Fruit fly (Drosophila melanogaster) whole organism, embryonic: Measurements from ENCODE around the gene Pcyt1.

Source experiments
- Atf-2 ChIP-seq: fragments of 200-800 bp; sonication (Bioruptor generic); optimal IDR thresholded peaks from 2 replicates; lab custom pipeline; 2016; ENCODE audit warnings: missing biosample characterization, missing genetic modification characterization
- CG10462 ChIP-seq: fragments of 200-800 bp; sonication (Bioruptor generic); optimal IDR thresholded peaks from 2 replicates; lab custom pipeline; 2016; ENCODE audit warnings: missing biosample characterization, missing genetic modification characterization
- CG10979 ChIP-seq: fragments of 200-800 bp; sonication (Bioruptor generic); optimal IDR thresholded peaks from 2 replicates; lab custom pipeline; 2018; ENCODE audit warnings: missing biosample characterization, mild to moderate bottlenecking, missing genetic modification characterization, moderate library complexity
- CG11456 ChIP-seq: fragments of 200-800 bp; sonication (Bioruptor generic); IDR thresholded peaks from 3 replicates; pipeline ENCODE4 v1.3.6; 2022; ENCODE audit warnings: missing biosample characterization, missing genetic modification characterization
- CG12219 ChIP-seq: fragments of 200-800 bp; sonication (Bioruptor generic); optimal IDR thresholded peaks from 3 replicates; lab custom pipeline; 2018; ENCODE audit warnings: missing biosample characterization, mild to moderate bottlenecking, missing genetic modification characterization
- CG14050 ChIP-seq: fragments of 200-800 bp; sonication (Bioruptor generic); IDR thresholded peaks from 3 replicates; pipeline ENCODE4 v1.3.6; 2022; ENCODE audit warnings: missing biosample characterization, missing genetic modification characterization
- CG15269 ChIP-seq: fragments of 200-800 bp; sonication (Bioruptor generic); optimal IDR thresholded peaks from 2 replicates; lab custom pipeline; 2018; ENCODE audit warnings: missing biosample characterization, mild to moderate bottlenecking, missing genetic modification characterization, moderate library complexity
- CG1792 ChIP-seq: fragments of 200-800 bp; sonication (Bioruptor generic); optimal IDR thresholded peaks from 2 replicates; lab custom pipeline; 2016; ENCODE audit warnings: missing biosample characterization, missing genetic modification characterization
- CG2202 ChIP-seq: fragments of 200-800 bp; sonication (Bioruptor generic); optimal IDR thresholded peaks from 2 replicates; lab custom pipeline; 2018; ENCODE audit warnings: missing biosample characterization, mild to moderate bottlenecking, missing genetic modification characterization
- CG32532 ChIP-seq: fragments of 200-800 bp; sonication (Bioruptor generic); IDR thresholded peaks from 2 replicates; pipeline ENCODE4 v1.3.6; 2022; ENCODE audit warnings: missing biosample characterization, missing genetic modification characterization
- CG3995 ChIP-seq: fragments of 200-800 bp; sonication (Bioruptor generic); optimal IDR thresholded peaks from 3 replicates; lab custom pipeline; 2016; ENCODE audit warnings: missing biosample characterization, missing genetic modification characterization
- CG6254 ChIP-seq: fragments of 200-800 bp; sonication (Bioruptor generic); optimal IDR thresholded peaks from 3 replicates; lab custom pipeline; 2017; ENCODE audit warnings: mild to moderate bottlenecking, missing biosample characterization, missing genetic modification reagents, missing genetic modification characterization
- CG6683 ChIP-seq: fragments of 200-800 bp; sonication (Bioruptor generic); optimal IDR thresholded peaks from 2 replicates; lab custom pipeline; 2017; ENCODE audit warnings: missing biosample characterization, mild to moderate bottlenecking, missing genetic modification characterization, missing genetic modification reagents
- CG7786 ChIP-seq: fragments of 200-800 bp; sonication (Bioruptor generic); optimal IDR thresholded peaks from 2 replicates; lab custom pipeline; 2016; ENCODE audit warnings: missing biosample characterization, missing genetic modification characterization
- CG8089 ChIP-seq: fragments of 200-800 bp; sonication (Bioruptor generic); optimal IDR thresholded peaks from 3 replicates; lab custom pipeline; 2016; ENCODE audit warnings: missing biosample characterization, missing genetic modification characterization
- CG8765 ChIP-seq: fragments of 200-800 bp; sonication (Bioruptor generic); IDR thresholded peaks from 2 replicates; pipeline ENCODE4 v1.3.6; 2022; ENCODE audit warnings: missing biosample characterization, missing genetic modification characterization
- CG9817 ChIP-seq: fragments of 200-800 bp; sonication (Bioruptor generic); optimal IDR thresholded peaks from 2 replicates; lab custom pipeline; 2018; ENCODE audit warnings: missing biosample characterization, mild to moderate bottlenecking, missing genetic modification characterization, moderate library complexity
- CTCF ChIP-seq: fragments of 200-800 bp; sonication (Bioruptor generic); optimal IDR thresholded peaks from 2 replicates; lab custom pipeline; 2017; ENCODE audit warnings: missing biosample characterization, mild to moderate bottlenecking, missing genetic modification characterization, moderate library complexity
- Camta ChIP-seq: fragments of 200-800 bp; sonication (Bioruptor generic); optimal IDR thresholded peaks from 2 replicates; lab custom pipeline; 2016; ENCODE audit warnings: missing biosample characterization, missing genetic modification characterization
- CoRest ChIP-seq: fragments of 200-800 bp; sonication (Bioruptor generic); optimal IDR thresholded peaks from 3 replicates; lab custom pipeline; 2018; ENCODE audit warnings: missing biosample characterization, mild to moderate bottlenecking, missing genetic modification characterization, moderate library complexity
- D19A ChIP-seq: fragments of 200-800 bp; optimal IDR thresholded peaks from 3 replicates; lab custom pipeline; 2019; ENCODE audit warnings: missing biosample characterization, mild to moderate bottlenecking, missing genetic modification characterization, moderate library complexity
- Dp ChIP-seq: fragments of 200-800 bp; sonication (Bioruptor generic); optimal IDR thresholded peaks from 2 replicates; lab custom pipeline; 2018; ENCODE audit warnings: missing biosample characterization, mild to moderate bottlenecking, missing genetic modification characterization, moderate library complexity
- Ets97D ChIP-seq: fragments of 200-800 bp; sonication (Bioruptor generic); optimal IDR thresholded peaks from 3 replicates; lab custom pipeline; 2016; ENCODE audit warnings: missing biosample characterization, missing genetic modification characterization
- H15 ChIP-seq: fragments of 200-800 bp; sonication (Bioruptor generic); IDR thresholded peaks from 3 replicates; pipeline ENCODE4 v1.3.6; 2022; ENCODE audit warnings: missing biosample characterization, missing genetic modification characterization
- HmgD ChIP-seq: fragments of 200-800 bp; sonication (Bioruptor generic); optimal IDR thresholded peaks from 3 replicates; lab custom pipeline; 2016; ENCODE audit warnings: missing biosample characterization, missing genetic modification characterization
- Neu2 ChIP-seq: fragments of 200-800 bp; sonication (Bioruptor generic); optimal IDR thresholded peaks from 3 replicates; lab custom pipeline; 2016; ENCODE audit warnings: missing biosample characterization, missing genetic modification characterization, borderline replicate concordance
- Nf-YA ChIP-seq: fragments of 200-800 bp; sonication (Bioruptor generic); IDR thresholded peaks from 2 replicates; pipeline ENCODE4 v1.3.6; 2022; ENCODE audit warnings: missing biosample characterization, missing genetic modification characterization
- PHDP ChIP-seq: fragments of 200-800 bp; sonication (Bioruptor generic); optimal IDR thresholded peaks from 3 replicates; lab custom pipeline; 2018; ENCODE audit warnings: missing biosample characterization, mild to moderate bottlenecking, missing genetic modification characterization, moderate library complexity
- Side ChIP-seq: fragments of 200-800 bp; sonication (Bioruptor generic); optimal IDR thresholded peaks from 2 replicates; lab custom pipeline; 2016; ENCODE audit warnings: missing biosample characterization, missing genetic modification characterization
- Sry-δ ChIP-seq: fragments of 200-800 bp; sonication (Bioruptor generic); optimal IDR thresholded peaks from 2 replicates; lab custom pipeline; 2016; ENCODE audit warnings: missing biosample characterization, missing genetic modification characterization
- amos ChIP-seq: fragments of 200-800 bp; sonication (Bioruptor generic); IDR thresholded peaks from 2 replicates; pipeline ENCODE4 v1.3.6; 2022; ENCODE audit warnings: missing biosample characterization, missing genetic modification characterization; ENCODE audit not compliant: partially characterized antibody
- ci ChIP-seq: fragments of 200-800 bp; sonication (Bioruptor generic); IDR thresholded peaks from 3 replicates; pipeline ENCODE4 v1.3.6; 2022; ENCODE audit warnings: missing biosample characterization, missing genetic modification characterization
- da ChIP-seq: fragments of 200-800 bp; sonication (Bioruptor generic); optimal IDR thresholded peaks from 2 replicates; lab custom pipeline; 2016; ENCODE audit warnings: missing biosample characterization, missing genetic modification characterization
- danr ChIP-seq: fragments of 200-800 bp; sonication (Bioruptor generic); IDR thresholded peaks from 2 replicates; pipeline ENCODE4 v1.3.6; 2022; ENCODE audit warnings: missing biosample characterization, missing genetic modification characterization
- dimm ChIP-seq: fragments of 200-800 bp; sonication (Bioruptor generic); IDR thresholded peaks from 2 replicates; pipeline ENCODE4 v1.3.6; 2022; ENCODE audit warnings: missing biosample characterization, missing genetic modification characterization
- fd102C ChIP-seq: fragments of 200-800 bp; sonication (Bioruptor generic); optimal IDR thresholded peaks from 2 replicates; lab custom pipeline; 2018; ENCODE audit warnings: missing biosample characterization, mild to moderate bottlenecking, missing genetic modification characterization, moderate library complexity
- fd96Cb ChIP-seq: fragments of 200-800 bp; sonication (Bioruptor generic); optimal IDR thresholded peaks from 2 replicates; lab custom pipeline; 2018; ENCODE audit warnings: missing biosample characterization, mild to moderate bottlenecking, missing genetic modification characterization, moderate library complexity
- grau ChIP-seq: fragments of 200-800 bp; optimal IDR thresholded peaks from 3 replicates; lab custom pipeline; 2019; ENCODE audit warnings: missing biosample characterization, mild to moderate bottlenecking, missing genetic modification characterization, moderate library complexity
- jing ChIP-seq: fragments of 200-800 bp; sonication (Bioruptor generic); optimal IDR thresholded peaks from 2 replicates; lab custom pipeline; 2018; ENCODE audit warnings: missing biosample characterization, mild to moderate bottlenecking, missing genetic modification characterization
- lab ChIP-seq: fragments of 200-800 bp; sonication (Bioruptor generic); optimal IDR thresholded peaks from 3 replicates; lab custom pipeline; 2017; ENCODE audit warnings: missing biosample characterization, missing genetic modification characterization, mild to moderate bottlenecking, moderate library complexity, missing genetic modification reagents
- lola ChIP-seq, 3 experiments: fragments of >200 bp in 2 of 3; fragments of 200-800 bp in 1 of 3; sonication (Bioruptor generic) in 1 of 3; optimal IDR thresholded peaks; 2 replicates each; lab custom pipeline; 2017 to 2019; ENCODE audit warnings: missing biosample characterization in 3 of 3, missing genetic modification characterization in 3 of 3, mild to moderate bottlenecking in 1 of 3, moderate library complexity in 1 of 3
- mam ChIP-seq: fragments of 200-800 bp; sonication (Bioruptor generic); optimal IDR thresholded peaks from 3 replicates; lab custom pipeline; 2016; ENCODE audit warnings: missing biosample characterization, missing genetic modification characterization
- nerfin-1 ChIP-seq: fragments of 200-800 bp; sonication (Bioruptor generic); optimal IDR thresholded peaks from 3 replicates; lab custom pipeline; 2019; ENCODE audit warnings: missing biosample characterization, mild to moderate bottlenecking, missing genetic modification characterization, moderate library complexity
- pfk ChIP-seq: fragments of 200-800 bp; sonication (Bioruptor generic); optimal IDR thresholded peaks from 2 replicates; lab custom pipeline; 2018; ENCODE audit warnings: missing biosample characterization, mild to moderate bottlenecking, missing genetic modification characterization, moderate library complexity
- sens ChIP-seq: fragments of 200-800 bp; sonication (Bioruptor generic); peaks from one replicate; lab custom pipeline; 2016; ENCODE audit warnings: missing biosample characterization, missing genetic modification characterization
- sens-2 ChIP-seq: fragments of 200-800 bp; sonication (Bioruptor generic); IDR thresholded peaks from 2 replicates; pipeline ENCODE4 v1.3.6; 2022; ENCODE audit warnings: missing biosample characterization, missing genetic modification characterization
- slou ChIP-seq: fragments of 200-800 bp; sonication (Bioruptor generic); optimal IDR thresholded peaks from 3 replicates; lab custom pipeline; 2016; ENCODE audit warnings: missing biosample characterization, missing genetic modification characterization
- so ChIP-seq: fragments of 200-800 bp; sonication (Bioruptor generic); IDR thresholded peaks from 3 replicates; pipeline ENCODE4 v1.3.6; 2022; ENCODE audit warnings: missing biosample characterization, missing genetic modification characterization
- sr ChIP-seq: fragments of 200-800 bp; sonication (Bioruptor generic); IDR thresholded peaks from 3 replicates; pipeline ENCODE4 v1.3.6; 2022; ENCODE audit warnings: missing biosample characterization, missing genetic modification characterization
- stc ChIP-seq: fragments of 200-800 bp; sonication (Bioruptor generic); IDR thresholded peaks from 2 replicates; pipeline ENCODE4 v1.3.6; 2022; ENCODE audit warnings: missing biosample characterization, missing genetic modification characterization
- tna ChIP-seq: fragments of 200-800 bp; sonication (Bioruptor generic); IDR thresholded peaks from 2 replicates; pipeline ENCODE4 v1.3.6; 2022; ENCODE audit warnings: missing biosample characterization, missing genetic modification characterization; ENCODE audit not compliant: partially characterized antibody
- zen ChIP-seq: fragments of 200-800 bp; sonication (Bioruptor generic); optimal IDR thresholded peaks from 3 replicates; lab custom pipeline; 2018; ENCODE audit warnings: missing biosample characterization, mild to moderate bottlenecking, missing genetic modification characterization, moderate library complexity

Pcyt1 gene

DNA sequence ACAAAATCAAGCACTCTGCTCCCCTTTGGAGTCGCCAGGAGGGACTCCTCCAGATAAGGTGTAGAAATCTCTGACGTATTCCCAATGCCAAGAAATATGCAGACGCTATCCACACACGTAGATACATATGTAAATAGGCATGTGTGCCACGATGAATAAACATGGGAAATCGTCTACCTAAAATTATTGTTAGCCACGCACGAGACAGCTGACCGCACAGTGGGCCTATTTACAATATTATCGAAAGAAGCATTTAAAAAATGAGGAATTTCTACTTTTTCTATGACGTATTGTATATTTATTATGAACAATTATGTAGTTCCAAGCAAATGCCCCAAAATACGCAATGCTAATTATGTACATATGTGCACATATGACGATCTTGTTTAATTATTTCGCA is 3.3 kb downstream of the Pcyt1 start (continued):
- TF ChIP-seq Sry-δ (GFP tag; lab: Kevin White, UChicago) (no peak), ci (GFP tag; lab: Robert Waterston, UW) (peak; percentile 47; the same call in 2 of the 3 replicates), CG12219 (GFP tag; lab: Kevin White, UChicago) (no peak), PHDP (tag; lab: Kevin White, UChicago) (peak; percentile 29), CG2202 (no peak), Neu2 (no peak), fd96Cb (tag; lab: Kevin White, UChicago) (no peak), Camta (GFP tag; lab: Kevin White, UChicago) (no peak), Dp (GFP tag; lab: Kevin White, UChicago) (no peak), nerfin-1 (no peak), mam (GFP tag; lab: Kevin White, UChicago) (no peak), CG32532 (GFP tag; lab: Robert Waterston, UW) (peak; percentile 50; the same call in 1 of the 2 replicates), CG8765 (GFP tag; lab: Robert Waterston, UW) (no peak), sr (GFP tag; lab: Robert Waterston, UW) (0 out of 3 replicates have a peak, but pooled peaks have one; percentile 11), CG15269 (tag; lab: Kevin White, UChicago) (peak; percentile 42), CG9817 (tag; lab: Kevin White, UChicago) (peak; percentile 2), HmgD (GFP tag; lab: Kevin White, UChicago) (no peak), amos (no peak), so (GFP tag; lab: Robert Waterston, UW) (no peak), CG3995 (GFP tag; lab: Kevin White, UChicago) (no peak), Atf-2 (GFP tag; lab: Kevin White, UChicago) (no peak), CG14050 (GFP tag; lab: Robert Waterston, UW) (no peak), sens-2 (GFP tag; lab: Robert Waterston, UW) (no peak; the same call in 1 of the 2 replicates), grau (tag; lab: Kevin White, UChicago) (no peak), stc (GFP tag; lab: Robert Waterston, UW) (peak; percentile 30; the same call in 1 of the 2 replicates), CG7786 (GFP tag; lab: Kevin White, UChicago) (no peak), Side (GFP tag; lab: Kevin White, UChicago) (no peak), danr (GFP tag; lab: Robert Waterston, UW) (no peak; the same call in 1 of the 2 replicates), CoRest (tag; lab: Kevin White, UChicago) (peak; percentile 25), da (GFP tag; lab: Kevin White, UChicago) (no peak), Nf-YA (GFP tag; lab: Robert Waterston, UW) (0 out of 2 replicates have a peak, but pooled peaks have one; percentile 58), CG10979 (tag; lab: Kevin White, UChicago) (peak; percentile 2), CG8089 (no peak), CG6683 (GFP tag; lab: Kevin White, UChicago) (no peak), pfk (GFP tag; lab: Kevin White, UChicago) (peak; percentile 47), fd102C (GFP tag; lab: Kevin White, UChicago) (peak; percentile 72), jing (no peak), CG10462 (GFP tag; lab: Kevin White, UChicago) (no peak), CG11456 (GFP tag; lab: Robert Waterston, UW) (peak; percentile 49; the same call in 1 of the 3 replicates), zen (tag; lab: Kevin White, UChicago) (no peak), lab (GFP tag; lab: Kevin White, UChicago) (peak; percentile 1), D19A (tag; lab: Kevin White, UChicago) (no peak), lola (GFP tag; optimal IDR thresholded peaks at IDR 0.05; lab: Kevin White, UChicago) (no peak), dimm (no peak), CG6254 (GFP tag; lab: Kevin White, UChicago) (no peak), slou (GFP tag; lab: Kevin White, UChicago) (no peak), H15 (GFP tag; lab: Robert Waterston, UW) (no peak), CG1792 (no peak), CTCF (no peak), sens (GFP tag; lab: Kevin White, UChicago) (peak; percentile 82), tna (GFP tag; lab: Robert Waterston, UW) (no peak), Ets97D (no peak)
